Fruit fly (Drosophila melanogaster) whole organism, embryonic: ENCODE data around the gene CG15570.

Experiments used
- C15 ChIP-seq: fragments of 200-800 bp; sonication (Bioruptor generic); IDR thresholded peaks from 3 replicates; pipeline ENCODE4 v1.3.6; 2022; ENCODE audit warnings: missing biosample characterization, missing genetic modification characterization
- CG11504 ChIP-seq: fragments of 200-800 bp; sonication (Bioruptor generic); optimal IDR thresholded peaks from 3 replicates; lab custom pipeline; 2019; ENCODE audit warnings: missing biosample characterization, mild to moderate bottlenecking, missing genetic modification characterization, moderate library complexity
- CG12942 ChIP-seq: fragments of 200-800 bp; sonication (Bioruptor generic); optimal IDR thresholded peaks from 3 replicates; lab custom pipeline; 2016; ENCODE audit warnings: missing biosample characterization, missing genetic modification characterization
- CG13624 ChIP-seq: fragments of 200-800 bp; sonication (Bioruptor generic); optimal IDR thresholded peaks from 2 replicates; lab custom pipeline; 2016; ENCODE audit warnings: missing biosample characterization, missing genetic modification characterization
- CG13775 ChIP-seq: fragments of 200-800 bp; sonication (Bioruptor generic); optimal IDR thresholded peaks from 3 replicates; lab custom pipeline; 2017; ENCODE audit warnings: missing biosample characterization, mild to moderate bottlenecking, missing genetic modification characterization
- CG14667 ChIP-seq: fragments of 200-800 bp; sonication (Bioruptor generic); IDR thresholded peaks from 2 replicates; pipeline ENCODE4 v1.3.6; 2022; ENCODE audit warnings: missing biosample characterization, missing genetic modification characterization
- CG15514 ChIP-seq: fragments of 200-800 bp; sonication (Bioruptor generic); optimal IDR thresholded peaks from 3 replicates; lab custom pipeline; 2017; ENCODE audit warnings: missing biosample characterization, missing genetic modification characterization, mild to moderate bottlenecking, moderate library complexity, missing genetic modification reagents
- CG17385 ChIP-seq: fragments of 200-800 bp; sonication (Bioruptor generic); optimal IDR thresholded peaks from 3 replicates; lab custom pipeline; 2018; ENCODE audit warnings: missing biosample characterization, mild to moderate bottlenecking, missing genetic modification characterization
- CG2129 ChIP-seq: fragments of 200-800 bp; sonication (Bioruptor generic); IDR thresholded peaks from 2 replicates; pipeline ENCODE4 v1.3.6; 2022; ENCODE audit warnings: missing biosample characterization, missing genetic modification characterization; ENCODE audit not compliant: partially characterized antibody
- CG2199 ChIP-seq: fragments of 200-800 bp; sonication (Bioruptor generic); IDR thresholded peaks from 3 replicates; pipeline ENCODE4 v1.3.6; 2022; ENCODE audit warnings: missing biosample characterization, missing genetic modification characterization
- CG30020 ChIP-seq: fragments of 200-800 bp; optimal IDR thresholded peaks from 2 replicates; lab custom pipeline; 2019; ENCODE audit warnings: missing biosample characterization, mild to moderate bottlenecking, missing genetic modification characterization, moderate library complexity
- CG32532 ChIP-seq: fragments of 200-800 bp; sonication (Bioruptor generic); IDR thresholded peaks from 2 replicates; pipeline ENCODE4 v1.3.6; 2022; ENCODE audit warnings: missing biosample characterization, missing genetic modification characterization
- CG32772 ChIP-seq: fragments of 200-800 bp; sonication (Bioruptor generic); IDR thresholded peaks from 2 replicates; pipeline ENCODE4 v1.3.6; 2022; ENCODE audit warnings: missing biosample characterization, missing genetic modification characterization
- CG3407 ChIP-seq: fragments of 200-800 bp; sonication (Bioruptor generic); optimal IDR thresholded peaks from 2 replicates; lab custom pipeline; 2018; ENCODE audit warnings: missing biosample characterization, mild to moderate bottlenecking, missing genetic modification characterization
- CG4730 ChIP-seq: fragments of 200-800 bp; sonication (Bioruptor generic); IDR thresholded peaks from 2 replicates; pipeline ENCODE4 v1.3.6; 2022; ENCODE audit warnings: missing biosample characterization, missing genetic modification characterization
- CG7987 ChIP-seq: fragments of 200-800 bp; sonication (Bioruptor generic); optimal IDR thresholded peaks from 2 replicates; lab custom pipeline; 2018; ENCODE audit warnings: missing biosample characterization, mild to moderate bottlenecking, missing genetic modification characterization, moderate library complexity
- CG9609 ChIP-seq: fragments of 200-800 bp; sonication (Bioruptor generic); optimal IDR thresholded peaks from 3 replicates; lab custom pipeline; 2016; ENCODE audit warnings: missing biosample characterization, missing genetic modification characterization
- CHES-1-like ChIP-seq: fragments of 200-800 bp; sonication (Bioruptor generic); optimal IDR thresholded peaks from 2 replicates; lab custom pipeline; 2016; ENCODE audit warnings: missing biosample characterization, missing genetic modification characterization
- CoRest ChIP-seq: fragments of 200-800 bp; sonication (Bioruptor generic); optimal IDR thresholded peaks from 3 replicates; lab custom pipeline; 2018; ENCODE audit warnings: missing biosample characterization, mild to moderate bottlenecking, missing genetic modification characterization, moderate library complexity
- D19B ChIP-seq: fragments of 200-800 bp; sonication (Bioruptor generic); optimal IDR thresholded peaks from 2 replicates; lab custom pipeline; 2017; ENCODE audit warnings: missing biosample characterization, mild to moderate bottlenecking, missing genetic modification characterization
- Dip3 ChIP-seq: fragments of 200-800 bp; sonication (Bioruptor generic); optimal IDR thresholded peaks from 3 replicates; lab custom pipeline; 2016; ENCODE audit warnings: missing biosample characterization, missing genetic modification characterization
- HLH3B ChIP-seq: fragments of 200-800 bp; sonication (Bioruptor generic); IDR thresholded peaks from 2 replicates; pipeline ENCODE4 v1.3.6; 2022; ENCODE audit warnings: missing biosample characterization, missing genetic modification characterization
- HLH54F ChIP-seq: fragments of 200-800 bp; sonication (Bioruptor generic); optimal IDR thresholded peaks from 3 replicates; lab custom pipeline; 2016; ENCODE audit warnings: missing biosample characterization, missing genetic modification characterization
- MBD-R2 ChIP-seq: fragments of 200-800 bp; sonication (Bioruptor generic); IDR thresholded peaks from 2 replicates; pipeline ENCODE4 v1.3.6; 2022; ENCODE audit warnings: missing biosample characterization, missing genetic modification characterization
- Mes4 ChIP-seq: fragments of 200-800 bp; sonication (Bioruptor generic); optimal IDR thresholded peaks from 2 replicates; lab custom pipeline; 2016; ENCODE audit warnings: missing biosample characterization, missing genetic modification characterization
- Nf-YC ChIP-seq: fragments of 200-800 bp; optimal IDR thresholded peaks from 3 replicates; lab custom pipeline; 2019; ENCODE audit warnings: missing biosample characterization, mild to moderate bottlenecking, missing genetic modification characterization, moderate library complexity
- Oaz ChIP-seq: fragments of 200-800 bp; sonication (Bioruptor generic); IDR thresholded peaks from 2 replicates; pipeline ENCODE4 v1.3.6; 2022; ENCODE audit warnings: missing biosample characterization, missing genetic modification characterization
- PHDP ChIP-seq: fragments of 200-800 bp; sonication (Bioruptor generic); optimal IDR thresholded peaks from 3 replicates; lab custom pipeline; 2018; ENCODE audit warnings: missing biosample characterization, mild to moderate bottlenecking, missing genetic modification characterization, moderate library complexity
- Sin3A ChIP-seq: fragments of >200 bp; optimal IDR thresholded peaks from 2 replicates; lab custom pipeline; 2018
- Ssrp ChIP-seq: fragments of 200-800 bp; sonication (Bioruptor generic); optimal IDR thresholded peaks from 2 replicates; lab custom pipeline; 2018; ENCODE audit warnings: missing biosample characterization, mild to moderate bottlenecking, missing genetic modification characterization, moderate library complexity
- Stat92E ChIP-seq, 3 experiments: fragments of >200 bp in 2 of 3; fragments of 200-800 bp in 1 of 3; sonication (Bioruptor generic) in 1 of 3; optimal IDR thresholded peaks; 2 replicates each; lab custom pipeline; 2017 to 2019; ENCODE audit warnings: missing biosample characterization in 3 of 3, missing genetic modification characterization in 3 of 3, mild to moderate bottlenecking in 1 of 3, moderate library complexity in 1 of 3
- TFAM ChIP-seq: fragments of 200-800 bp; sonication (Bioruptor generic); optimal IDR thresholded peaks from 2 replicates; lab custom pipeline; 2017; ENCODE audit warnings: missing biosample characterization, missing genetic modification characterization, inconsistent platforms
- Tbp ChIP-seq: fragments of >200 bp; optimal IDR thresholded peaks from 2 replicates; lab custom pipeline; 2018; ENCODE audit warnings: missing biosample characterization, missing genetic modification characterization
- ab ChIP-seq: fragments of 200-800 bp; sonication (Bioruptor generic); optimal IDR thresholded peaks from 2 replicates; lab custom pipeline; 2016; ENCODE audit warnings: missing biosample characterization, missing genetic modification characterization
- dmrt11E ChIP-seq: fragments of 200-800 bp; sonication (Bioruptor generic); optimal IDR thresholded peaks from 3 replicates; lab custom pipeline; 2018; ENCODE audit warnings: missing biosample characterization, mild to moderate bottlenecking, missing genetic modification characterization, moderate library complexity
- dpn ChIP-seq, 2 experiments: fragments of 200-800 bp; sonication (Bioruptor generic); optimal IDR thresholded peaks; 3 replicates each; lab custom pipeline; 2016; ENCODE audit warnings: missing biosample characterization in 2 of 2, missing genetic modification characterization in 2 of 2
- fu2 ChIP-seq: fragments of 200-800 bp; sonication (Bioruptor generic); optimal IDR thresholded peaks from 2 replicates; lab custom pipeline; 2016; ENCODE audit warnings: missing biosample characterization, missing genetic modification characterization
- gcm2 ChIP-seq: fragments of 200-800 bp; sonication (Bioruptor generic); optimal IDR thresholded peaks from 2 replicates; lab custom pipeline; 2016; ENCODE audit warnings: missing biosample characterization, missing genetic modification characterization
- klu ChIP-seq: fragments of 200-800 bp; sonication (Bioruptor generic); IDR thresholded peaks from 2 replicates; pipeline ENCODE4 v1.3.6; 2022; ENCODE audit warnings: missing biosample characterization, missing genetic modification characterization
- lola ChIP-seq, 3 experiments: fragments of >200 bp in 2 of 3; fragments of 200-800 bp in 1 of 3; sonication (Bioruptor generic) in 1 of 3; optimal IDR thresholded peaks; 2 replicates each; lab custom pipeline; 2017 to 2019; ENCODE audit warnings: missing biosample characterization in 3 of 3, missing genetic modification characterization in 3 of 3, mild to moderate bottlenecking in 1 of 3, moderate library complexity in 1 of 3
- pho ChIP-seq: fragments of 200-800 bp; sonication (Bioruptor generic); optimal IDR thresholded peaks from 2 replicates; lab custom pipeline; 2016; ENCODE audit warnings: missing biosample characterization, missing genetic modification characterization
- sd ChIP-seq: fragments of 200-800 bp; sonication (Bioruptor generic); optimal IDR thresholded peaks from 3 replicates; lab custom pipeline; 2018; ENCODE audit warnings: missing biosample characterization, mild to moderate bottlenecking, missing genetic modification characterization, moderate library complexity
- seq ChIP-seq: fragments of 200-800 bp; sonication (Bioruptor generic); IDR thresholded peaks from 2 replicates; pipeline ENCODE4 v1.3.6; 2022; ENCODE audit warnings: missing biosample characterization, missing genetic modification characterization
- tio ChIP-seq: fragments of 200-800 bp; sonication (Bioruptor generic); optimal IDR thresholded peaks from 2 replicates; lab custom pipeline; 2017; ENCODE audit warnings: missing biosample characterization, missing genetic modification characterization, inconsistent platforms
- tup ChIP-seq: fragments of 200-800 bp; sonication (Bioruptor generic); optimal IDR thresholded peaks from 2 replicates; lab custom pipeline; 2016; ENCODE audit warnings: missing biosample characterization, mild to moderate bottlenecking, missing genetic modification characterization, moderate library complexity
- tx ChIP-seq: fragments of 200-800 bp; sonication (Bioruptor generic); optimal IDR thresholded peaks from 2 replicates; lab custom pipeline; 2016; ENCODE audit warnings: missing biosample characterization, missing genetic modification characterization
- wdn ChIP-seq: fragments of 200-800 bp; sonication (Bioruptor generic); IDR thresholded peaks from 2 replicates; pipeline ENCODE4 v1.3.6; 2022; ENCODE audit warnings: missing biosample characterization, missing genetic modification characterization
- wek ChIP-seq: fragments of 200-800 bp; sonication (Bioruptor generic); optimal IDR thresholded peaks from 3 replicates; lab custom pipeline; 2018; ENCODE audit warnings: missing biosample characterization, mild to moderate bottlenecking, missing genetic modification characterization, moderate library complexity
- yki ChIP-seq: fragments of >200 bp; optimal IDR thresholded peaks from 3 replicates; lab custom pipeline; 2018
- z ChIP-seq: fragments of 200-800 bp; sonication (Bioruptor generic); IDR thresholded peaks from 3 replicates; pipeline ENCODE4 v1.3.6; 2022; ENCODE audit warnings: missing biosample characterization, missing genetic modification characterization

Gene CG15570

DNA sequence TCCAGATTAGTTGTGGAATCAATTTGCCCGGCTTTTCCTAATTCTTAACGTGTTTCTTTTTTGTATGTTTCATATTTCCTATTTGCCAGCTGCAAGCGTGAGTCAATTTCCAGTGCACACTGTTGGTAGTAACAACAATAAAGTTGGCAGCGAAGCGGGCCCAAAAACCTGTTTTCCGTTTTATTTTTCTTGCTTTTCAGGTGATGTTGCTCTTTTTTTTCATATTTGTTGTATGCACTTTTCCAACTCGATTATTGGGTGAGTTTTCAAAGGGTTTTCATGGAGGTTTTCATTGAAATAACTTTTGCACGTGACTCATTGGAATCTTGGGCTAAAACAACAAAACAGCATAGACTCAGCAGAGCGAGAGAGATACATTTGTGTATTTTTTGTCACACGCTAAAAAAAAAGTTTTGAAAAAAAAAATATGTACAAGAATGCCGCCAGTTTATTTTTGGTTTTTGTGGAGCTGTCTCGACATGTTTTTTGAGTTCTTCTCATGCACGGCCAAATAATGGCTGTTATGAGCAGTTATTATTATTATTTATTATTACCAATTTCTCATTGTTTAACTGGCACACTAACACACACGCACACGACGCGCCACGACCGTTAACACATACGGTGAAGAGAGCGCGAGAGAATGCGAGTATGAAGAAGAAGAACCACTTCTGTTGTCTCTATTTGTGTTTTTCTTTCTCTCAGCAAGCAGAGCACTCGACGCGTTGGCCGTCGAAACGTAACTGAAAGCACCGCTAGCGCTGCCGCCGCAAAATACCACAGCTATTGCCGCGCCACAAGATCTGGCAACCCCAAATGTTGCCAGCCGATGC, 12.4 kb upstream of the CG15570 start, which contains the start of gene Fas2 (continued):
- peak; percentile 23; the same call in 1 of the 2 replicates for TF ChIP-seq CG14667 (GFP tag; lab: Robert Waterston, UW)
- TF ChIP-seq CG17385 (GFP tag; lab: Kevin White, UChicago) = peak; percentile 93
- TF ChIP-seq CG11504 (tag; lab: Kevin White, UChicago) = peak; percentile 100
- TF ChIP-seq tio = no peak
- TF ChIP-seq CG2129 (GFP tag; lab: Robert Waterston, UW) = no peak
- TF ChIP-seq D19B (GFP tag; lab: Kevin White, UChicago) = no peak
- no peak for TF ChIP-seq fu2 (GFP tag; lab: Kevin White, UChicago)
- peak; percentile 11 for TF ChIP-seq tup
- TF ChIP-seq z = peak; percentile 30; the same call in 1 of the 3 replicates
- no peak for TF ChIP-seq CG12942 (GFP tag; lab: Kevin White, UChicago)
- peak; percentile 19; the same call in 1 of the 2 replicates for TF ChIP-seq MBD-R2 (GFP tag; lab: Robert Waterston, UW)
- TF ChIP-seq Sin3A (lab: Kevin White, UChicago) = no peak
- TF ChIP-seq CG3407 (GFP tag; lab: Kevin White, UChicago) = peak; percentile 31
- TF ChIP-seq dmrt11E (tag; lab: Kevin White, UChicago) = no peak
- TF ChIP-seq CG7987 (GFP tag; lab: Kevin White, UChicago) = peak; percentile 42
- peak; percentile 75 for TF ChIP-seq CG2199 (GFP tag; lab: Robert Waterston, UW)
- no peak for TF ChIP-seq HLH54F
- TF ChIP-seq CG32532 (GFP tag; lab: Robert Waterston, UW) = peak; percentile 58; the same call in 1 of the 2 replicates
- peak; percentile 76 for TF ChIP-seq sd (tag; lab: Kevin White, UChicago)
- TF ChIP-seq Tbp (GFP tag; lab: Kevin White, UChicago) = no peak
- TF ChIP-seq dpn (GFP tag; optimal IDR thresholded peaks at IDR 0.05; lab: Kevin White, UChicago) = peak in 1 of 2 experiments; percentile 47
- no peak for TF ChIP-seq gcm2 (GFP tag; lab: Kevin White, UChicago)
- TF ChIP-seq CG13775 (GFP tag; lab: Kevin White, UChicago) = no peak
- TF ChIP-seq klu (GFP tag; lab: Robert Waterston, UW) = no peak
- TF ChIP-seq Ssrp (tag; lab: Kevin White, UChicago) = no peak
- peak; percentile 69 for TF ChIP-seq CG15514 (GFP tag; lab: Kevin White, UChicago)
- TF ChIP-seq CG4730 = peak; percentile 32; the same call in 1 of the 2 replicates
- TF ChIP-seq TFAM (GFP tag; lab: Kevin White, UChicago) = no peak
- peak; percentile 47 for TF ChIP-seq CG13624
- TF ChIP-seq seq (GFP tag; lab: Robert Waterston, UW) = peak; percentile 46; the same call in 1 of the 2 replicates
- TF ChIP-seq CHES-1-like (GFP tag; lab: Kevin White, UChicago) = no peak
- TF ChIP-seq lola (GFP tag; optimal IDR thresholded peaks at IDR 0.05; lab: Kevin White, UChicago) = no peak
- TF ChIP-seq C15 = no peak
- TF ChIP-seq Dip3 = no peak
- TF ChIP-seq pho (GFP tag; lab: Kevin White, UChicago) = no peak
- TF ChIP-seq Oaz (GFP tag; lab: Robert Waterston, UW) = no peak
- TF ChIP-seq tx (GFP tag; lab: Kevin White, UChicago) = no peak
- no peak for TF ChIP-seq CoRest (tag; lab: Kevin White, UChicago)
- no peak for TF ChIP-seq Stat92E (GFP tag; optimal IDR thresholded peaks at IDR 0.05; lab: Kevin White, UChicago)
- TF ChIP-seq wdn (GFP tag; lab: Robert Waterston, UW) = no peak
- TF ChIP-seq yki (lab: Kevin White, UChicago) = no peak
- TF ChIP-seq CG30020 (tag; lab: Kevin White, UChicago) = no peak
- peak; percentile 15 for TF ChIP-seq Nf-YC (tag; lab: Kevin White, UChicago)
- TF ChIP-seq Mes4 = no peak
- TF ChIP-seq wek (GFP tag; lab: Kevin White, UChicago) = peak; percentile 76
- no peak for TF ChIP-seq CG9609 (GFP tag; lab: Kevin White, UChicago)
- no peak for TF ChIP-seq ab (GFP tag; lab: Kevin White, UChicago)
- TF ChIP-seq PHDP (tag; lab: Kevin White, UChicago) = peak; percentile 23
- peak; percentile 47; the same call in 1 of the 2 replicates for TF ChIP-seq CG32772
- TF ChIP-seq HLH3B = 0 out of 2 replicates have a peak, but pooled peaks have one; percentile 14
